Worm (Caenorhabditis elegans) whole organism, mixed stage, embryonic: ENCODE measurements around the gene immp-1.

Source experiments
- M03D4.4 ChIP-seq: sonication (generic microtip); optimal IDR thresholded peaks from 2 replicates; lab custom pipeline; 2017; ENCODE audit warnings: mild to moderate bottlenecking, missing genetic modification characterization, missing compliant biosample characterization
- blmp-1 ChIP-seq: fragments of 150-350 bp; optimal IDR thresholded peaks from 2 replicates; lab custom pipeline; 2014; ENCODE audit warnings: missing biosample characterization, missing genetic modification characterization
- ceh-39 ChIP-seq: fragments of 150-350 bp; optimal IDR thresholded peaks from 2 replicates; lab custom pipeline; 2014; ENCODE audit warnings: missing biosample characterization, missing genetic modification characterization
- ceh-43 ChIP-seq: fragments of 200-800 bp; sonication (Bioruptor generic); optimal IDR thresholded peaks from 2 replicates; lab custom pipeline; 2018; ENCODE audit warnings: mild to moderate bottlenecking, missing genetic modification characterization, moderate library complexity, missing compliant biosample characterization
- ceh-83 ChIP-seq: fragments of 200-800 bp; sonication (Bioruptor generic); optimal IDR thresholded peaks from 2 replicates; lab custom pipeline; 2018; ENCODE audit warnings: mild to moderate bottlenecking, missing genetic modification characterization, missing compliant biosample characterization
- ces-1 ChIP-seq: fragments of 150-350 bp; optimal IDR thresholded peaks from 2 replicates; lab custom pipeline; 2014; ENCODE audit warnings: missing biosample characterization, missing genetic modification reagents, missing genetic modification characterization
- cnd-1 ChIP-seq: fragments of 200-800 bp; sonication (Bioruptor generic); optimal IDR thresholded peaks from 2 replicates; lab custom pipeline; 2018; ENCODE audit warnings: mild to moderate bottlenecking, missing genetic modification characterization, missing compliant biosample characterization
- drap-1 ChIP-seq: fragments of 200-800 bp; sonication (Bioruptor generic); optimal IDR thresholded peaks from 3 replicates; lab custom pipeline; 2018; ENCODE audit warnings: mild to moderate bottlenecking, missing genetic modification characterization, missing compliant biosample characterization
- elt-1 ChIP-seq: sonication (generic microtip); optimal IDR thresholded peaks from 2 replicates; lab custom pipeline; 2017; ENCODE audit warnings: missing genetic modification characterization, mild to moderate bottlenecking, missing compliant biosample characterization, antibody characterized with exemption, moderate library complexity, borderline replicate concordance; ENCODE audit not compliant: insufficient read depth
- elt-3 ChIP-seq: fragments of 150-350 bp; optimal IDR thresholded peaks from 2 replicates; lab custom pipeline; 2014; ENCODE audit warnings: missing biosample characterization, missing genetic modification characterization
- ham-2 ChIP-seq: fragments of 200-800 bp; sonication (Bioruptor generic); optimal IDR thresholded peaks from 2 replicates; lab custom pipeline; 2018; ENCODE audit warnings: mild to moderate bottlenecking, missing genetic modification characterization, missing compliant biosample characterization
- hlh-1 ChIP-seq: fragments of 150-350 bp; optimal IDR thresholded peaks from 2 replicates; lab custom pipeline; 2014; ENCODE audit warnings: missing biosample characterization, missing genetic modification reagents, missing genetic modification characterization
- lin-13 ChIP-seq: fragments of 150-350 bp; optimal IDR thresholded peaks from 2 replicates; lab custom pipeline; 2014; ENCODE audit warnings: missing biosample characterization, missing genetic modification characterization
- lin-32 ChIP-seq: fragments of 200-800 bp; sonication (Bioruptor generic); optimal IDR thresholded peaks from 2 replicates; lab custom pipeline; 2018; ENCODE audit warnings: mild to moderate bottlenecking, missing genetic modification characterization, missing compliant biosample characterization
- lsy-2 ChIP-seq: fragments of 150-350 bp; optimal IDR thresholded peaks from 2 replicates; lab custom pipeline; 2014; ENCODE audit warnings: missing biosample characterization, missing genetic modification characterization
- mep-1 ChIP-seq: fragments of 150-350 bp; optimal IDR thresholded peaks from 2 replicates; lab custom pipeline; 2017; ENCODE audit warnings: missing biosample characterization, missing genetic modification reagents, missing genetic modification characterization, inconsistent platforms
- mls-2 ChIP-seq: sonication (generic microtip); optimal IDR thresholded peaks from 2 replicates; lab custom pipeline; 2016; ENCODE audit warnings: mild to moderate bottlenecking, missing genetic modification characterization, moderate library complexity, missing compliant biosample characterization
- nhr-12 ChIP-seq: fragments of 150-350 bp; optimal IDR thresholded peaks from 2 replicates; lab custom pipeline; 2014; ENCODE audit warnings: missing biosample characterization, missing genetic modification characterization
- nhr-2 ChIP-seq: fragments of 150-350 bp; optimal IDR thresholded peaks from 2 replicates; lab custom pipeline; 2014; ENCODE audit warnings: missing biosample characterization, missing genetic modification characterization
- nhr-237 ChIP-seq: fragments of 150-350 bp; optimal IDR thresholded peaks from 2 replicates; lab custom pipeline; 2014; ENCODE audit warnings: missing biosample characterization, missing genetic modification characterization
- nhr-28 ChIP-seq: fragments of 150-350 bp; optimal IDR thresholded peaks from 2 replicates; lab custom pipeline; 2014; ENCODE audit warnings: missing biosample characterization, missing genetic modification characterization
- nhr-76 ChIP-seq: sonication (generic microtip); optimal IDR thresholded peaks from 2 replicates; lab custom pipeline; 2017; ENCODE audit warnings: missing biosample characterization, missing genetic modification characterization
- pha-4 ChIP-seq: fragments of 150-350 bp; optimal IDR thresholded peaks from 2 replicates; lab custom pipeline; 2018; ENCODE audit warnings: missing biosample characterization, missing genetic modification reagents, missing genetic modification characterization
- sem-2 ChIP-seq: fragments of 200-800 bp; sonication (Bioruptor generic); optimal IDR thresholded peaks from 2 replicates; lab custom pipeline; 2018; ENCODE audit warnings: mild to moderate bottlenecking, missing genetic modification characterization, missing compliant biosample characterization
- snpc-4 ChIP-seq: fragments of 150-350 bp; optimal IDR thresholded peaks from 2 replicates; lab custom pipeline; 2014; ENCODE audit warnings: missing biosample characterization, missing genetic modification characterization
- sptf-1 ChIP-seq: sonication (generic microtip); optimal IDR thresholded peaks from 2 replicates; lab custom pipeline; 2017; ENCODE audit warnings: mild to moderate bottlenecking, missing genetic modification characterization, moderate library complexity, missing compliant biosample characterization
- tbx-8 ChIP-seq: fragments of 200-800 bp; sonication (Bioruptor generic); optimal IDR thresholded peaks from 2 replicates; lab custom pipeline; 2018; ENCODE audit warnings: mild to moderate bottlenecking, missing genetic modification characterization, moderate library complexity, missing compliant biosample characterization
- unc-120 ChIP-seq: sonication (generic microtip); optimal IDR thresholded peaks from 2 replicates; lab custom pipeline; 2017; ENCODE audit warnings: missing genetic modification characterization, missing compliant biosample characterization; ENCODE audit not compliant: poor library complexity, severe bottlenecking
- unc-39 ChIP-seq: fragments of 150-350 bp; optimal IDR thresholded peaks from 2 replicates; lab custom pipeline; 2014; ENCODE audit warnings: missing biosample characterization, missing genetic modification characterization
- unc-62 ChIP-seq: fragments of 150-350 bp; optimal IDR thresholded peaks from 2 replicates; lab custom pipeline; 2014; ENCODE audit warnings: missing biosample characterization, missing genetic modification reagents, missing genetic modification characterization
- zip-8 ChIP-seq: fragments of 150-350 bp; optimal IDR thresholded peaks from 2 replicates; lab custom pipeline; 2014; ENCODE audit warnings: missing biosample characterization, missing genetic modification characterization
- ztf-11 ChIP-seq: fragments of 150-350 bp; optimal IDR thresholded peaks from 2 replicates; lab custom pipeline; 2014; ENCODE audit warnings: missing biosample characterization, missing genetic modification characterization

Gene immp-1

DNA sequence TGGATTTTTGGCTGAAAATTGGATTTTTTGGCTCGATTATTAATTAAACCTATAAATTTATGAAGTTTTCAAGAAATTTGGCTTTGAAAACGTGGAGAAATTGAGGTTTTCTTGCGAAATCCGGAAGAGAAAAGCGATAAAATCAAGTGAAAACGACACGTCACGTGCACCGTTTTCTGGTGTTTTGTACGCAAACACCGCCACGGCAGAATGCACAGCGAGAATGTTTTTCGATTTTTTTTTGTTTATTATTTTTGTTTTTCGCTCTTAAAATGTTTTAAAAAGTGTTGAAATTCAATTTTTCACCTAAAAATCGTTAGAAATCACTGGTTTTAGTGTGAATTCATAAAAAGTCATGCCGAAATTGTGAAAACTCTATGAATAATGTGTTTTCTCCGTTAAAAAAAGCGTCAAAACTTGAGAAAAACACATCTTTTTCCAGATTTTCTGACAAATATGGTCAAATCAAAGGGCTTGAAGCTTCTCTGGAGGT is at the start of gene immp-1:
immp-1 (plus strand) TSS at position 443 of the 493 bp plus-strand sequence.
- TF ChIP-seq ztf-11 (tag; lab: Kevin White, UChicago) (no peak), nhr-28 (tag; lab: Kevin White, UChicago) (no peak), ces-1 (peak; percentile 16), blmp-1 (peak; percentile 71), cnd-1 (tag; lab: Kevin White, UChicago) (no peak), M03D4.4 (tag; lab: Kevin White, UChicago) (no peak), lsy-2 (tag; lab: Kevin White, UChicago) (peak; percentile 19), nhr-2 (tag; lab: Kevin White, UChicago) (no peak), ceh-43 (GFP tag; lab: Kevin White, UChicago) (no peak), lin-32 (no peak), unc-120 (tag; lab: Kevin White, UChicago) (no peak), nhr-237 (tag; lab: Kevin White, UChicago) (no peak), ceh-39 (tag; lab: Kevin White, UChicago) (no peak), nhr-12 (tag; lab: Kevin White, UChicago) (no peak)

DNA sequence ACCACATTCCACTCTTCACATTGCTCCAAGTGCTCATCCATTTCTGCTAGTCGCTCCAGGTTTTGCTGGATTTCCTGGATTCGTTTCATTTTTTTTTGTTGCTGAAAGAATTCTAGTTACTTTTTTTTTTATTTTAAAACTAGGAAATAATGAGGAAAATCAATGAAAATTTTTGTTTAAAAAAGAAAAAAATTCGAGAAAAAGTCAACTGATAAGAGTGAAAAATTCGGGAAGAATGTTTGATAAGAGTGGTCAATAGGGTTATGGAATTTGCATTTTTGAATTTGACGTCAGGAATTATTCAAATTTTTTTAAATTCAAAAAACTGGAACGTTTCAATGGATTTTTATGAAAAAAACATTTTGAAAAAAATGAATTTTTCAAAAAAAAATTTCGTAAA is 48.2 kb upstream of the immp-1 start, which contains the start of gene Y41C4A.12:
Y41C4A.12 (minus strand) TSS at position 101 of the 400 bp plus-strand sequence.
- TF ChIP-seq nhr-28 (tag; lab: Kevin White, UChicago) (no peak), snpc-4 (no peak), lsy-2 (tag; lab: Kevin White, UChicago) (no peak), ceh-39 (tag; lab: Kevin White, UChicago) (no peak), lin-13 (tag; lab: Kevin White, UChicago) (no peak), sem-2 (GFP tag; lab: Kevin White, UChicago) (no peak), mls-2 (tag; lab: Kevin White, UChicago) (no peak), unc-62 (GFP tag; lab: Kevin White, UChicago) (no peak), blmp-1 (no peak), tbx-8 (no peak), ceh-83 (no peak), mep-1 (tag; lab: Kevin White, UChicago) (no peak), elt-3 (tag; lab: Kevin White, UChicago) (no peak), M03D4.4 (tag; lab: Kevin White, UChicago) (no peak), lin-32 (no peak), nhr-12 (tag; lab: Kevin White, UChicago) (no peak), zip-8 (tag; lab: Kevin White, UChicago) (no peak), nhr-2 (tag; lab: Kevin White, UChicago) (no peak)

DNA sequence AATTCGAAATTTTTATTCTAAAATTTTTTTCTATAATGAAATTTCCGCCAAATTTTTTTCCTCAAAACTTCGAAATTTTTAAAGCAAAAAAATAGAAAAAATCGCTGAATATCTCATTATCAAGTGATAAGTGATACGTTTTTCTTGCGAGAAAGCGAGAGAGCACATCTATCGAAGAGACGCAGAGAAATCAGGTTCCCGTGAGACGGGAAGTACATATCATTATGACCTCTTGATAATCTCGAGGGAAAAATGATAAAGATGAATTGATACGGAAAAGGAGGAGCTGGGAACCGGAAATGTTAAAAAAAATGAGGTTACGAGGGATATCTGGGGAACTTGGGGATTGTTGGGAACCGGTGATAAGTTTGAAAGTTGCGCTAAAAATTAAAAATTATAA is 47.7 kb upstream of the immp-1 start:
- TF ChIP-seq zip-8 (tag; lab: Kevin White, UChicago) (no peak), elt-3 (tag; lab: Kevin White, UChicago) (peak; percentile 35)

DNA sequence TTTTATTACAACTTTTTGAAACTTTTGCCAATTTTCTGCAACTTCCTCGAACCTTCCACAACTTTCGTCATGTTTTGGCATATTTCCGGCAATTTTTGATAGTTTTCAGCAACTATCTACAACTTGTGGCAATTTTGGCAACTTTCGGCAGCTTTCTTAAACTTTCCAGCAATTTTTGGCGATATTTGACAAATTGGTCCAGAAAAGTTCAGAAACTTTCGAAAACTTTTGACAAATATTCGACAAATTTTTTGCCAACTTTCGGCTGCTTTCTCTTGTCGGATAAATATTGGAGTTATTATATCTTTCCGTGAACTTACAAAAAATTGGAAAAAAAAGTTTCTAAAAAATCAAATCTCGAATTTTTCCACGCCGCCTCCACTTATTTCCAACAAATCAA is 44.4 kb upstream of the immp-1 start, which contains the start of gene Y41C4A.18:
Y41C4A.18 (plus strand) TSS at position 301 of the 400 bp plus-strand sequence.
- TF ChIP-seq drap-1 (GFP tag; lab: Kevin White, UChicago): no peak
- TF ChIP-seq sptf-1 (tag; lab: Kevin White, UChicago): no peak
- TF ChIP-seq elt-3 (tag; lab: Kevin White, UChicago): no peak
- TF ChIP-seq mep-1 (tag; lab: Kevin White, UChicago): no peak
- TF ChIP-seq cnd-1 (tag; lab: Kevin White, UChicago): no peak
- TF ChIP-seq nhr-28 (tag; lab: Kevin White, UChicago): no peak
- TF ChIP-seq ceh-83: no peak
- no peak for TF ChIP-seq unc-39 (tag; lab: Kevin White, UChicago)
- TF ChIP-seq pha-4 (tag; lab: Kevin White, UChicago): no peak
- no peak for TF ChIP-seq mls-2 (tag; lab: Kevin White, UChicago)
- no peak for TF ChIP-seq ceh-39 (tag; lab: Kevin White, UChicago)
- no peak for TF ChIP-seq ceh-43 (GFP tag; lab: Kevin White, UChicago)
- no peak for TF ChIP-seq elt-1 (tag; lab: Kevin White, UChicago)
- TF ChIP-seq unc-62 (GFP tag; lab: Kevin White, UChicago): no peak
- no peak for TF ChIP-seq ces-1
- TF ChIP-seq hlh-1: no peak
- TF ChIP-seq nhr-76 (tag; lab: Kevin White, UChicago): no peak
- no peak for TF ChIP-seq unc-120 (tag; lab: Kevin White, UChicago)
- TF ChIP-seq nhr-2 (tag; lab: Kevin White, UChicago): no peak
- no peak for TF ChIP-seq ham-2 (GFP tag; lab: Kevin White, UChicago)
